Worm (Caenorhabditis elegans) whole organism, L2 larva: ENCODE data around the gene par-1.

ENCODE experiments used
- C34F6.9 ChIP-seq: fragments of 150-350 bp; optimal IDR thresholded peaks from 2 replicates; lab custom pipeline; 2014; ENCODE audit warnings: missing biosample characterization, missing genetic modification characterization
- F13H6.1 ChIP-seq: sonication (generic microtip); optimal IDR thresholded peaks from 2 replicates; lab custom pipeline; 2016; ENCODE audit warnings: missing genetic modification characterization, missing compliant biosample characterization
- R02D3.7 ChIP-seq: fragments of 150-350 bp; optimal IDR thresholded peaks from 2 replicates; lab custom pipeline; 2014; ENCODE audit warnings: missing biosample characterization, missing genetic modification characterization
- Y55F3AM.14 ChIP-seq: fragments of 200-800 bp; sonication (Bioruptor generic); optimal IDR thresholded peaks from 2 replicates; lab custom pipeline; 2018; ENCODE audit warnings: mild to moderate bottlenecking, missing genetic modification characterization, missing compliant biosample characterization
- ZK546.5 ChIP-seq: sonication (generic microtip); optimal IDR thresholded peaks from 2 replicates; lab custom pipeline; 2017; ENCODE audit warnings: missing biosample characterization, missing genetic modification characterization
- ama-1 ChIP-seq: fragments of 150-350 bp; optimal IDR thresholded peaks from 2 replicates; lab custom pipeline; 2018; ENCODE audit warnings: inconsistent platforms
- blmp-1 ChIP-seq: sonication (generic microtip); optimal IDR thresholded peaks from 2 replicates; lab custom pipeline; 2017; ENCODE audit warnings: missing genetic modification characterization, mild to moderate bottlenecking, missing compliant biosample characterization, antibody characterized with exemption, moderate library complexity; ENCODE audit not compliant: insufficient read depth
- ceh-16 ChIP-seq: fragments of 150-350 bp; optimal IDR thresholded peaks from 2 replicates; lab custom pipeline; 2014; ENCODE audit warnings: missing biosample characterization, missing genetic modification characterization
- crh-2 ChIP-seq: sonication (generic microtip); optimal IDR thresholded peaks from 2 replicates; lab custom pipeline; 2017; ENCODE audit warnings: missing biosample characterization, missing genetic modification characterization
- dmd-4 ChIP-seq: sonication (generic microtip); optimal IDR thresholded peaks from 2 replicates; lab custom pipeline; 2017; ENCODE audit warnings: missing biosample characterization, missing genetic modification characterization
- egl-27 ChIP-seq: sonication (generic microtip); optimal IDR thresholded peaks from 3 replicates; lab custom pipeline; 2017; ENCODE audit warnings: missing biosample characterization, missing genetic modification reagents, missing genetic modification characterization
- elt-1 ChIP-seq: fragments of 150-350 bp; optimal IDR thresholded peaks from 2 replicates; lab custom pipeline; 2014; ENCODE audit warnings: missing biosample characterization, missing genetic modification characterization
- fos-1 ChIP-seq: fragments of 150-350 bp; optimal IDR thresholded peaks from 2 replicates; lab custom pipeline; 2014; ENCODE audit warnings: missing biosample characterization, missing genetic modification characterization
- gmeb-1 ChIP-seq: fragments of 150-350 bp; optimal IDR thresholded peaks from 2 replicates; lab custom pipeline; 2014; ENCODE audit warnings: missing biosample characterization, missing genetic modification characterization
- lin-11 ChIP-seq: fragments of 150-350 bp; sonication (generic microtip); optimal IDR thresholded peaks from 2 replicates; lab custom pipeline; 2014; ENCODE audit warnings: missing biosample characterization, missing genetic modification characterization, inconsistent platforms, mixed read lengths
- lin-13 ChIP-seq: fragments of 150-350 bp; optimal IDR thresholded peaks from 2 replicates; lab custom pipeline; 2014; ENCODE audit warnings: missing biosample characterization, missing genetic modification reagents, missing genetic modification characterization
- lin-39 ChIP-seq: fragments of 150-350 bp; optimal IDR thresholded peaks from 2 replicates; lab custom pipeline; 2014; ENCODE audit warnings: missing biosample characterization, missing genetic modification reagents, missing genetic modification characterization
- mab-5 ChIP-seq: fragments of 150-350 bp; optimal IDR thresholded peaks from 2 replicates; lab custom pipeline; 2014; ENCODE audit warnings: missing biosample characterization, missing genetic modification characterization
- mbf-1 ChIP-seq: sonication (generic microtip); optimal IDR thresholded peaks from 2 replicates; lab custom pipeline; 2017; ENCODE audit warnings: missing biosample characterization, missing genetic modification characterization
- mdl-1 ChIP-seq, 2 experiments: fragments of 150-350 bp in 1 of 2; sonication (generic microtip) in 1 of 2; optimal IDR thresholded peaks; 2 replicates each; lab custom pipeline; 2017; ENCODE audit warnings: missing biosample characterization in 2 of 2, missing genetic modification characterization in 2 of 2
- nhr-10 ChIP-seq: sonication (generic microtip); optimal IDR thresholded peaks from 2 replicates; lab custom pipeline; 2017; ENCODE audit warnings: missing biosample characterization, missing genetic modification characterization
- nhr-129 ChIP-seq: fragments of 150-350 bp; optimal IDR thresholded peaks from 2 replicates; lab custom pipeline; 2014; ENCODE audit warnings: missing biosample characterization, missing genetic modification characterization
- nhr-23 ChIP-seq: fragments of 150-350 bp; optimal IDR thresholded peaks from 2 replicates; lab custom pipeline; 2014; ENCODE audit warnings: missing biosample characterization, missing genetic modification reagents, missing genetic modification characterization
- nhr-237 ChIP-seq: fragments of 150-350 bp; optimal IDR thresholded peaks from 2 replicates; lab custom pipeline; 2014; ENCODE audit warnings: missing biosample characterization, missing genetic modification characterization
- nhr-6 ChIP-seq: fragments of 150-350 bp; optimal IDR thresholded peaks from 2 replicates; lab custom pipeline; 2014; ENCODE audit warnings: missing biosample characterization, missing genetic modification characterization
- nhr-77 ChIP-seq: fragments of 150-350 bp; optimal IDR thresholded peaks from 2 replicates; lab custom pipeline; 2014; ENCODE audit warnings: missing biosample characterization, missing genetic modification characterization
- peb-1 ChIP-seq: fragments of 150-350 bp; optimal IDR thresholded peaks from 2 replicates; lab custom pipeline; 2014; ENCODE audit warnings: missing biosample characterization, missing genetic modification characterization
- sma-3 ChIP-seq: sonication (generic microtip); optimal IDR thresholded peaks from 2 replicates; lab custom pipeline; 2016; ENCODE audit warnings: missing genetic modification reagents, missing genetic modification characterization, missing compliant biosample characterization
- sma-9 ChIP-seq, 2 experiments: fragments of 150-350 bp in 1 of 2; sonication (generic microtip) in 1 of 2; optimal IDR thresholded peaks; 2 replicates each; lab custom pipeline; 2014 to 2016; ENCODE audit warnings: missing genetic modification characterization in 2 of 2, mild to moderate bottlenecking in 1 of 2, missing biosample characterization in 1 of 2, missing compliant biosample characterization in 1 of 2, missing genetic modification reagents in 1 of 2, moderate library complexity in 1 of 2
- snpc-4 ChIP-seq: fragments of 150-350 bp; optimal IDR thresholded peaks from 2 replicates; lab custom pipeline; 2014; ENCODE audit warnings: missing biosample characterization, missing genetic modification characterization
- unc-62 ChIP-seq: fragments of 150-350 bp; optimal IDR thresholded peaks from 2 replicates; lab custom pipeline; 2014; ENCODE audit warnings: missing biosample characterization, missing genetic modification reagents, missing genetic modification characterization
- zag-1 ChIP-seq: fragments of 150-350 bp; optimal IDR thresholded peaks from 2 replicates; lab custom pipeline; 2014; ENCODE audit warnings: missing biosample characterization, missing genetic modification characterization
- ztf-1 ChIP-seq: fragments of 200-800 bp; sonication (Bioruptor generic); conservative IDR thresholded peaks from 2 replicates; pipeline ENCODE4 v1.3.6; 2022; ENCODE audit warnings: missing genetic modification characterization, missing compliant biosample characterization

Gene par-1

DNA sequence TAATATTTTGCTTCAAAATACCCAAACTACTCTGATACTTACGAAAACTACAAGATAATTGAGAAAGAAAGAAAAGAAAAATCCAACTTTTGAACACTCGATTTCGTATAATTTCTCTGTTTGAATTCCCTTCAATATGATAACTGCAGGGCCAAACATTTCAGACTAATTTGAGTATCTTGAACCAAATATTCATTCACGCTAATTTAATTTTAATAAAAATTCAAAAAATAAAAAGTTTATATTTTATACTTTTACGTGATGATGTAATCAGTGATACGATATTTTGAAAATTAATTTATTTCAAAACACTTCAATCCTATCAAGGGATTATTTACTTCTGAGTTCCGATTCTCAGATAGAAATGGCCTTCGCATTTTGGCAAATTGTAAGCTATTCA lies 34.8 kb upstream of the par-1 start, which contains the start of gene ZC376.8:
ZC376.8 (plus strand) TSS at position 301 of the 400 bp plus-strand sequence.
- no peak for TF ChIP-seq mbf-1 (tag; lab: Kevin White, UChicago)
- TF ChIP-seq R02D3.7 (tag; lab: Kevin White, UChicago), result no peak
- TF ChIP-seq nhr-77 (tag; lab: Kevin White, UChicago), result no peak
- no peak for TF ChIP-seq nhr-129 (tag; lab: Kevin White, UChicago)
- TF ChIP-seq peb-1 (tag; lab: Kevin White, UChicago), result no peak
- no peak for TF ChIP-seq mab-5 (tag; lab: Kevin White, UChicago)
- TF ChIP-seq ceh-16 (tag; lab: Kevin White, UChicago), result no peak
- TF ChIP-seq nhr-10 (tag; lab: Kevin White, UChicago), result no peak
- TF ChIP-seq gmeb-1, result no peak
- no peak for TF ChIP-seq mdl-1 (tag; optimal IDR thresholded peaks at IDR 0.05; lab: Kevin White, UChicago)
- TF ChIP-seq ztf-1 (GFP tag; lab: Robert Waterston, UW), result no peak
- TF ChIP-seq Y55F3AM.14, result no peak
- TF ChIP-seq snpc-4 (tag; lab: Kevin White, UChicago), result no peak
- TF ChIP-seq lin-11 (tag; lab: Kevin White, UChicago), result no peak
- TF ChIP-seq F13H6.1 (tag; lab: Kevin White, UChicago), result no peak
- TF ChIP-seq blmp-1, result no peak
- no peak for TF ChIP-seq C34F6.9 (tag; lab: Kevin White, UChicago)
- TF ChIP-seq fos-1 (tag; lab: Kevin White, UChicago), result no peak
- no peak for TF ChIP-seq lin-39 (tag; lab: Kevin White, UChicago)

DNA sequence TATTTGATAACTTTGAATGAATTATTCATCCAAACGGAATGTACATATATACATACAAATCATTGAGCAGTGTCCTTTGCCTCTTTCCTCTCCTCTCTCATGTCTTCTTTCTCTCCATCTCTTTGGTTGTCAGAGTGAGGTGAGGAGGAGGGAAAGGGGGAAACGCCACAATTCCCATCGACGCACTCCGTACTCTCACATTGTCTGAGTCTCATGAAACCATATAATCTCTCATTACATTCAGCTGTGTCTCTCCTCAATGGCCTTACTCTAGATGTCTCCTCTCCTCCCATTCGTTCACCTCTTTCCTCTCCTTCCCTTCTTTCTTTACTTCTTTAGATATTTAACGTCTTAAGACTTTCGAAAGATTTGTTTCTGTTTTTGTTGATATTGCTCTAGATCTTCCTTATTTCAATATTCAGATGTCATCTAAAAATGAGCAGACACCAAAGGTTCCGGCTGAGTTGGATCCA lies 32.5 kb upstream of the par-1 start, which contains the start of gene ceh-74:
ceh-74 (plus strand) TSS at position 423 of the 473 bp plus-strand sequence.
- TF ChIP-seq F13H6.1 (tag; lab: Kevin White, UChicago), result peak; percentile 16
- peak; percentile 7 for TF ChIP-seq sma-9 (GFP tag; optimal IDR thresholded peaks at IDR 0.05; lab: Kevin White, UChicago)
- no peak for TF ChIP-seq sma-9 (tag; optimal IDR thresholded peaks at IDR 0.05; lab: Kevin White, UChicago)
- TF ChIP-seq gmeb-1, result no peak
- TF ChIP-seq lin-13 (GFP tag; lab: Kevin White, UChicago), result no peak
- TF ChIP-seq nhr-23 (tag; lab: Kevin White, UChicago), result no peak
- peak; percentile 61 for TF ChIP-seq C34F6.9 (tag; lab: Kevin White, UChicago)
- TF ChIP-seq fos-1 (tag; lab: Kevin White, UChicago), result no peak
- TF ChIP-seq ama-1, result no peak
- peak; percentile 50 for TF ChIP-seq nhr-129 (tag; lab: Kevin White, UChicago)
- no peak for TF ChIP-seq ceh-16 (tag; lab: Kevin White, UChicago)
- TF ChIP-seq, all 48 proteins: peak for 4

DNA sequence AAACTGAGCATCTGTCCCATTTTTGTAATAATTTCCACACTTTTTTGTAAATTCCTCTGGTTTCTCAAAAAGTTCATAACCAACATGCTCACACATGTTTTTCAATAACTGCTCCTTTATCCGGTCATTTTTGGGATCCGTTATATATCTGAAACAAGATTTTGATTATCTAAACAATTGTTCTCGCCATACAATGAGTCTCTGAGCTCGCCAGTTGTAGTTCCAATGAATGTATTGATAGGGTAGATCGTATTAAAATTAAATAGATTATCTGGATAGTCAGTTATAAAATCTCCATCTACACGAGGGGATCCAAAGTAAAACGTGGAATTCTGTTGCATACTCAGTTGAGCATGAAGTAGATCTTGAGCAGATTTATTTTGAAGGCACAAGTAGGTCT lies 31.4 kb upstream of the par-1 start:
- TF ChIP-seq nhr-237 (tag; lab: Kevin White, UChicago) (no peak), R02D3.7 (tag; lab: Kevin White, UChicago) (no peak), snpc-4 (tag; lab: Kevin White, UChicago) (no peak), sma-3 (GFP tag; lab: Kevin White, UChicago) (no peak), mdl-1 (tag; optimal IDR thresholded peaks at IDR 0.05; lab: Kevin White, UChicago) (no peak), nhr-6 (tag; lab: Kevin White, UChicago) (no peak), ZK546.5 (tag; lab: Kevin White, UChicago) (no peak), gmeb-1 (no peak)

DNA sequence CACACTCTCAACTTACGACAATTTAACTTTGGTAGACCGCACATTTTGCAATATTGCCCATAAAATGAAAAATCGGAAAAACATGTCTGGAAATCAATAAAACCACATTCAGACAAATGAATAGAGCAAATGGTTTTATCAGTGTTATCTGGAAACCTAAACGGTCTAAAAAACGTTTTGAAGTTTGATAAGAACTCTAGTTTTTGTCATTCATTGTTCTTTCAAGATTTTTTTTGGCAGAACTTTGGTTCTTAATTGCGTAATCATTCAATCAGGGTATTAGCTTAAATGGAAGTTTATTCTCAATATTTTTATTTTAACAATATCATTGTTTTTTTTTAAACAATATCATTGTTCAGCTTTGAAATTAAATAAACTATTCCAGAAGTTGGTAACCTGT lies 30.0 kb upstream of the par-1 start, which contains the start of gene cest-2.2:
cest-2.2 (minus strand) TSS at position 140 of the 400 bp plus-strand sequence.
- TF ChIP-seq nhr-10 (tag; lab: Kevin White, UChicago) (no peak), lin-39 (tag; lab: Kevin White, UChicago) (no peak), unc-62 (GFP tag; lab: Kevin White, UChicago) (no peak), dmd-4 (tag; lab: Kevin White, UChicago) (no peak), nhr-77 (tag; lab: Kevin White, UChicago) (no peak), Y55F3AM.14 (no peak), gmeb-1 (no peak), fos-1 (tag; lab: Kevin White, UChicago) (peak; percentile 59), ceh-16 (tag; lab: Kevin White, UChicago) (no peak)

ce11 chrV:14171284-14171683 lies 26.1 kb upstream of the par-1 start, which contains the start of gene cest-2.1:
Gene cest-2.1, minus strand, starts transcription at chrV:14171481.
- TF ChIP-seq elt-1 (tag; lab: Kevin White, UChicago), result no peak
- no peak for TF ChIP-seq mab-5 (tag; lab: Kevin White, UChicago)
- no peak for TF ChIP-seq lin-39 (tag; lab: Kevin White, UChicago)
- no peak for TF ChIP-seq F13H6.1 (tag; lab: Kevin White, UChicago)
- no peak for TF ChIP-seq egl-27
- no peak for TF ChIP-seq ama-1
- no peak for TF ChIP-seq dmd-4 (tag; lab: Kevin White, UChicago)
- TF ChIP-seq gmeb-1, result no peak
- no peak for TF ChIP-seq nhr-77 (tag; lab: Kevin White, UChicago)
- TF ChIP-seq zag-1 (tag; lab: Kevin White, UChicago), result no peak
- TF ChIP-seq crh-2 (tag; lab: Kevin White, UChicago), result no peak
- no peak for TF ChIP-seq R02D3.7 (tag; lab: Kevin White, UChicago)
